Worm (Caenorhabditis elegans) whole organism, midembryonic: ENCODE data around the gene F56C3.4.

Source experiments
- cog-1 ChIP-seq: sonication (generic microtip); optimal IDR thresholded peaks from 2 replicates; lab custom pipeline; 2016; ENCODE audit warnings: missing genetic modification characterization, missing compliant biosample characterization
- tab-1 ChIP-seq: fragments of 200-800 bp; sonication (Bioruptor generic); IDR thresholded peaks from 2 replicates; pipeline ENCODE4 v1.3.6; 2022; ENCODE audit warnings: missing genetic modification characterization, missing compliant biosample characterization
- ztf-29 ChIP-seq: fragments of 200-800 bp; sonication (Bioruptor generic); IDR thresholded peaks from 2 replicates; pipeline ENCODE4 v1.3.6; 2022; ENCODE audit warnings: missing genetic modification reagents, missing genetic modification characterization, missing compliant biosample characterization

DNA sequence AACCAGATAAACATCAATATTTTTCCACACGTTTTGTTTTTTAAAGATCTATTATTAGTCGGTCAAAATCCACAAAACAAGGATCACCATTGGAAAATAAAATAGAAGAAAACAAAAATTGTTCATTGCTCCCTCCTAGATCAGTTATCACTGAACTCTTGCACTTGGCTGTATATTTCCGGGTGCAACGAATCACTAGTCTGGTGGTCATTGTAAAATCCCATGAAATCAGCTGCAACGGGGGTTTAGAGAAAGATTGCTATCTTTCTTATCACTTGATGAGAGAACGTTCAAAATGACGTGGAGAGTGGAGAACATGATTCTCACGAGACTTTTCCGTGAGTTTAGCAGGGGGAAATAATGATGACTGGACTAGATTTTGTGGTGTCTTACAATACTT, 35.3 kb upstream of the F56C3.4 start:
- no peak for TF ChIP-seq cog-1 (tag; lab: Kevin White, UChicago)
- TF ChIP-seq tab-1 (GFP tag; lab: Robert Waterston, UW), result no peak
- no peak for TF ChIP-seq ztf-29 (GFP tag; lab: Robert Waterston, UW)
